Fruit fly (Drosophila melanogaster): ENCODE measurements around the gene Itgbn.

DNA sequence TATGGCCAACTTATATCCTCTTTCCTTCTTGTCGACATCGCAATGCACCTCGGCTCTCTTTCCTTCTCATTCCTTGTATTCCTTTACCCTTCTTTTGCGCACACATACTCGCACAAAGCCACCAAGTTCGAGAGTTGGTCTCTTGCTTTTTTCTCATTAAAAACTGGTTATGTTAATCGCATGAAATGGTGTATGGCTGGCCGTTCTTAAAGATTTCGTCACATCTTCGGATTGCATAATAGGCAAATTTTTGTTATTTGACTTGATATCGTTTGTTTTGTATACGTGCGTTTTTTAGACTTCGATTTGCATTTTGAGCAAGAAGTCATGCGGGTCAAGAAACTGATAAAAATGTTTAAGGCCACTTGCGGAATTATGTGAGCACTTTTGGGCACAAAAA, 18.0 kb downstream of the Itgbn start:
- no peak for TF ChIP-seq CG32121 (GFP tag; IDR thresholded peaks at IDR 0.05)
- TF ChIP-seq CG15710 (tag; optimal IDR thresholded peaks at IDR 0.05), result no peak
- peak; percentile 11 for TF ChIP-seq EcR (GFP tag; optimal IDR thresholded peaks at IDR 0.05)
- TF ChIP-seq CG8159 (tag; optimal IDR thresholded peaks at IDR 0.05), result no peak
- TF ChIP-seq CG9948 (tag; optimal IDR thresholded peaks at IDR 0.05), result no peak
- no peak for TF ChIP-seq rn (GFP tag; IDR thresholded peaks at IDR 0.05)
- no peak for TF ChIP-seq CG34367 (tag; optimal IDR thresholded peaks at IDR 0.05)
- no peak for TF ChIP-seq Pif1A (GFP tag; optimal IDR thresholded peaks at IDR 0.05)
- TF ChIP-seq CG14655 (GFP tag; optimal IDR thresholded peaks at IDR 0.05), result no peak
- no peak for TF ChIP-seq Snoo (tag; optimal IDR thresholded peaks at IDR 0.05)

Measured in whole organism, pupa.